Worm (Caenorhabditis elegans) whole organism, L2 larva: ENCODE measurements around the gene B0496.1.

ENCODE experiments used
- C34F6.9 ChIP-seq: fragments of 150-350 bp; optimal IDR thresholded peaks from 2 replicates; lab custom pipeline; 2014; ENCODE audit warnings: missing biosample characterization, missing genetic modification characterization
- F13H6.1 ChIP-seq: sonication (generic microtip); optimal IDR thresholded peaks from 2 replicates; lab custom pipeline; 2016; ENCODE audit warnings: missing genetic modification characterization, missing compliant biosample characterization
- Y55F3AM.14 ChIP-seq: fragments of 200-800 bp; sonication (Bioruptor generic); optimal IDR thresholded peaks from 2 replicates; lab custom pipeline; 2018; ENCODE audit warnings: mild to moderate bottlenecking, missing genetic modification characterization, missing compliant biosample characterization
- ZK546.5 ChIP-seq: sonication (generic microtip); optimal IDR thresholded peaks from 2 replicates; lab custom pipeline; 2017; ENCODE audit warnings: missing biosample characterization, missing genetic modification characterization
- alr-1 ChIP-seq: fragments of 150-350 bp; optimal IDR thresholded peaks from 2 replicates; lab custom pipeline; 2014; ENCODE audit warnings: missing biosample characterization, missing genetic modification characterization
- aly-2 ChIP-seq: fragments of 150-350 bp; optimal IDR thresholded peaks from 2 replicates; lab custom pipeline; 2014; ENCODE audit warnings: missing biosample characterization, missing genetic modification characterization
- ceh-16 ChIP-seq: fragments of 150-350 bp; optimal IDR thresholded peaks from 2 replicates; lab custom pipeline; 2014; ENCODE audit warnings: missing biosample characterization, missing genetic modification characterization
- ceh-82 ChIP-seq: fragments of 150-350 bp; optimal IDR thresholded peaks from 2 replicates; lab custom pipeline; 2014; ENCODE audit warnings: missing biosample characterization, missing genetic modification characterization
- crh-2 ChIP-seq: sonication (generic microtip); optimal IDR thresholded peaks from 2 replicates; lab custom pipeline; 2017; ENCODE audit warnings: missing biosample characterization, missing genetic modification characterization
- dmd-4 ChIP-seq: sonication (generic microtip); optimal IDR thresholded peaks from 2 replicates; lab custom pipeline; 2017; ENCODE audit warnings: missing biosample characterization, missing genetic modification characterization
- egl-27 ChIP-seq: sonication (generic microtip); optimal IDR thresholded peaks from 3 replicates; lab custom pipeline; 2017; ENCODE audit warnings: missing biosample characterization, missing genetic modification reagents, missing genetic modification characterization
- elt-1 ChIP-seq: fragments of 150-350 bp; optimal IDR thresholded peaks from 2 replicates; lab custom pipeline; 2014; ENCODE audit warnings: missing biosample characterization, missing genetic modification characterization
- elt-3 ChIP-seq: sonication (generic microtip); optimal IDR thresholded peaks from 2 replicates; lab custom pipeline; 2017; ENCODE audit warnings: missing biosample characterization, missing genetic modification characterization
- fos-1 ChIP-seq: fragments of 150-350 bp; optimal IDR thresholded peaks from 2 replicates; lab custom pipeline; 2014; ENCODE audit warnings: missing biosample characterization, missing genetic modification characterization
- gmeb-1 ChIP-seq: fragments of 150-350 bp; optimal IDR thresholded peaks from 2 replicates; lab custom pipeline; 2014; ENCODE audit warnings: missing biosample characterization, missing genetic modification characterization
- lin-13 ChIP-seq: fragments of 150-350 bp; optimal IDR thresholded peaks from 2 replicates; lab custom pipeline; 2014; ENCODE audit warnings: missing biosample characterization, missing genetic modification reagents, missing genetic modification characterization
- lsy-2 ChIP-seq, 2 experiments: fragments of 150-350 bp in 1 of 2; sonication (generic microtip) in 1 of 2; optimal IDR thresholded peaks; 2 replicates each; lab custom pipeline; 2014 to 2017; ENCODE audit warnings: missing biosample characterization in 2 of 2, missing genetic modification characterization in 2 of 2
- mab-5 ChIP-seq: fragments of 150-350 bp; optimal IDR thresholded peaks from 2 replicates; lab custom pipeline; 2014; ENCODE audit warnings: missing biosample characterization, missing genetic modification characterization
- mbf-1 ChIP-seq: sonication (generic microtip); optimal IDR thresholded peaks from 2 replicates; lab custom pipeline; 2017; ENCODE audit warnings: missing biosample characterization, missing genetic modification characterization
- mdl-1 ChIP-seq, 2 experiments: fragments of 150-350 bp in 1 of 2; sonication (generic microtip) in 1 of 2; optimal IDR thresholded peaks; 2 replicates each; lab custom pipeline; 2017; ENCODE audit warnings: missing biosample characterization in 2 of 2, missing genetic modification characterization in 2 of 2
- nhr-11 ChIP-seq: fragments of 150-350 bp; optimal IDR thresholded peaks from 2 replicates; lab custom pipeline; 2014; ENCODE audit warnings: missing biosample characterization, missing genetic modification characterization
- nhr-12 ChIP-seq: fragments of 150-350 bp; optimal IDR thresholded peaks from 2 replicates; lab custom pipeline; 2014; ENCODE audit warnings: missing biosample characterization, missing genetic modification characterization
- nhr-129 ChIP-seq: fragments of 150-350 bp; optimal IDR thresholded peaks from 2 replicates; lab custom pipeline; 2014; ENCODE audit warnings: missing biosample characterization, missing genetic modification characterization
- nhr-23 ChIP-seq: fragments of 150-350 bp; optimal IDR thresholded peaks from 2 replicates; lab custom pipeline; 2014; ENCODE audit warnings: missing biosample characterization, missing genetic modification reagents, missing genetic modification characterization
- nhr-237 ChIP-seq: fragments of 150-350 bp; optimal IDR thresholded peaks from 2 replicates; lab custom pipeline; 2014; ENCODE audit warnings: missing biosample characterization, missing genetic modification characterization
- nhr-25 ChIP-seq: fragments of 150-350 bp; sonication (generic microtip); optimal IDR thresholded peaks from 3 replicates; lab custom pipeline; 2014; ENCODE audit warnings: missing biosample characterization, missing genetic modification characterization
- nhr-6 ChIP-seq: fragments of 150-350 bp; optimal IDR thresholded peaks from 2 replicates; lab custom pipeline; 2014; ENCODE audit warnings: missing biosample characterization, missing genetic modification characterization
- sem-4 ChIP-seq: fragments of 150-350 bp; optimal IDR thresholded peaks from 2 replicates; lab custom pipeline; 2014; ENCODE audit warnings: missing biosample characterization, missing genetic modification reagents, missing genetic modification characterization
- skn-1 ChIP-seq: sonication (generic microtip); optimal IDR thresholded peaks from 2 replicates; lab custom pipeline; 2017; ENCODE audit warnings: missing biosample characterization, missing genetic modification characterization
- sma-3 ChIP-seq: sonication (generic microtip); optimal IDR thresholded peaks from 2 replicates; lab custom pipeline; 2016; ENCODE audit warnings: missing genetic modification reagents, missing genetic modification characterization, missing compliant biosample characterization
- sma-9 ChIP-seq, 2 experiments: fragments of 150-350 bp in 1 of 2; sonication (generic microtip) in 1 of 2; optimal IDR thresholded peaks; 2 replicates each; lab custom pipeline; 2014 to 2016; ENCODE audit warnings: missing genetic modification characterization in 2 of 2, mild to moderate bottlenecking in 1 of 2, missing biosample characterization in 1 of 2, missing compliant biosample characterization in 1 of 2, missing genetic modification reagents in 1 of 2, moderate library complexity in 1 of 2
- unc-55 ChIP-seq: fragments of 150-350 bp; sonication (generic microtip); optimal IDR thresholded peaks from 3 replicates; lab custom pipeline; 2014; ENCODE audit warnings: missing biosample characterization, missing genetic modification reagents, missing genetic modification characterization
- unc-62 ChIP-seq: fragments of 150-350 bp; optimal IDR thresholded peaks from 2 replicates; lab custom pipeline; 2014; ENCODE audit warnings: missing biosample characterization, missing genetic modification reagents, missing genetic modification characterization
- zag-1 ChIP-seq: fragments of 150-350 bp; optimal IDR thresholded peaks from 2 replicates; lab custom pipeline; 2014; ENCODE audit warnings: missing biosample characterization, missing genetic modification characterization
- ztf-1 ChIP-seq: fragments of 200-800 bp; sonication (Bioruptor generic); conservative IDR thresholded peaks from 2 replicates; pipeline ENCODE4 v1.3.6; 2022; ENCODE audit warnings: missing genetic modification characterization, missing compliant biosample characterization
- ztf-4 ChIP-seq: fragments of 150-350 bp; optimal IDR thresholded peaks from 2 replicates; lab custom pipeline; 2014; ENCODE audit warnings: missing biosample characterization, missing genetic modification characterization

Gene B0496.1

ce11 chrIV:7474826-7475225 lies 28.7 kb downstream of the B0496.1 start, which contains the start of gene slc-25A18.2:
TSS of gene slc-25A18.2 (plus strand) at chrIV:7475041.
- no peak for TF ChIP-seq Y55F3AM.14 (GFP tag; lab: Kevin White, UChicago)
- no peak for TF ChIP-seq ceh-82 (tag; lab: Kevin White, UChicago)
- TF ChIP-seq lsy-2 (tag; optimal IDR thresholded peaks at IDR 0.05; lab: Kevin White, UChicago) = no peak
- no peak for TF ChIP-seq elt-3
- TF ChIP-seq skn-1 (tag; lab: Kevin White, UChicago) = no peak
- TF ChIP-seq ztf-1 (GFP tag; lab: Robert Waterston, UW) = no peak
- TF ChIP-seq aly-2 (tag; lab: Kevin White, UChicago) = no peak
- TF ChIP-seq zag-1 (tag; lab: Kevin White, UChicago) = no peak
- no peak for TF ChIP-seq nhr-237 (tag; lab: Kevin White, UChicago)
- no peak for TF ChIP-seq nhr-23 (tag; lab: Kevin White, UChicago)
- TF ChIP-seq sem-4 (tag; lab: Kevin White, UChicago) = no peak
- TF ChIP-seq elt-1 (tag; lab: Kevin White, UChicago) = no peak
- no peak for TF ChIP-seq gmeb-1 (tag; lab: Kevin White, UChicago)
- TF ChIP-seq alr-1 = no peak
- no peak for TF ChIP-seq sma-3 (GFP tag; lab: Kevin White, UChicago)

- TF ChIP-seq egl-27 (tag; lab: Kevin White, UChicago) (no peak), lin-13 (GFP tag; lab: Kevin White, UChicago) (no peak), sma-9 (GFP tag; optimal IDR thresholded peaks at IDR 0.05; lab: Kevin White, UChicago) (peak; percentile 25), sma-9 (tag; optimal IDR thresholded peaks at IDR 0.05; lab: Kevin White, UChicago) (no peak), gmeb-1 (tag; lab: Kevin White, UChicago) (no peak), sma-3 (GFP tag; lab: Kevin White, UChicago) (no peak), C34F6.9 (tag; lab: Kevin White, UChicago) (peak; percentile 13)
These were observed 31.1 kb downstream of the B0496.1 start, which contains the start of gene pycr-4 for ce11 chrIV:7477197-7477596. TSS of gene pycr-4 (minus strand) at chrIV:7477297.

ce11 chrIV:7477697-7478096 lies 31.6 kb downstream of the B0496.1 start:
- TF ChIP-seq fos-1 (tag; lab: Kevin White, UChicago) = no peak
- no peak for TF ChIP-seq unc-55
- no peak for TF ChIP-seq ZK546.5 (tag; lab: Kevin White, UChicago)
- no peak for TF ChIP-seq egl-27 (tag; lab: Kevin White, UChicago)
- no peak for TF ChIP-seq C34F6.9 (tag; lab: Kevin White, UChicago)
- TF ChIP-seq nhr-6 (tag; lab: Kevin White, UChicago) = no peak
- TF ChIP-seq nhr-12 = no peak
- no peak for TF ChIP-seq mbf-1 (tag; lab: Kevin White, UChicago)
- no peak for TF ChIP-seq nhr-11 (tag; lab: Kevin White, UChicago)
- TF ChIP-seq gmeb-1 (tag; lab: Kevin White, UChicago) = no peak
- no peak for TF ChIP-seq ztf-1 (GFP tag; lab: Robert Waterston, UW)
- TF ChIP-seq ceh-16 = no peak

- TF ChIP-seq unc-55 = peak; percentile 46
- no peak for TF ChIP-seq ztf-4
- TF ChIP-seq, all 48 proteins: peak for 1
These were observed 32.0 kb downstream of the B0496.1 start, which contains the start of gene rod-1 for ce11 chrIV:7478134-7478533. TSS of gene rod-1 (plus strand) at chrIV:7478452.

ce11 chrIV:7486201-7486947 lies 40.3 kb downstream of the B0496.1 start, which contains the start of the genes his-61 and his-62:
TSS of gene his-61 (minus strand) at chrIV:7486217.
TSS of gene his-62 (plus strand) at chrIV:7486545.
- TF ChIP-seq unc-55 (peak; percentile 49), dmd-4 (no peak), sma-3 (GFP tag; lab: Kevin White, UChicago) (peak; percentile 52), mab-5 (tag; lab: Kevin White, UChicago) (peak; percentile 71), C34F6.9 (tag; lab: Kevin White, UChicago) (peak; percentile 56), sma-9 (GFP tag; optimal IDR thresholded peaks at IDR 0.05; lab: Kevin White, UChicago) (peak; percentile 89), sma-9 (tag; optimal IDR thresholded peaks at IDR 0.05; lab: Kevin White, UChicago) (no peak), crh-2 (tag; lab: Kevin White, UChicago) (peak; percentile 81), ceh-16 (peak; percentile 51), nhr-129 (tag; lab: Kevin White, UChicago) (peak; percentile 24), fos-1 (tag; lab: Kevin White, UChicago) (peak; percentile 52), lin-13 (GFP tag; lab: Kevin White, UChicago) (peak; percentile 74), Y55F3AM.14 (GFP tag; lab: Kevin White, UChicago) (no peak), unc-62 (GFP tag; lab: Kevin White, UChicago) (no peak), nhr-25 (tag; lab: Kevin White, UChicago) (peak; percentile 80), lsy-2 (tag; optimal IDR thresholded peaks at IDR 0.05; lab: Kevin White, UChicago) (peak; percentile 2 to 65), mdl-1 (tag; optimal IDR thresholded peaks at IDR 0.05; lab: Kevin White, UChicago) (no peak), F13H6.1 (peak; percentile 73), zag-1 (tag; lab: Kevin White, UChicago) (peak; percentile 61), nhr-11 (tag; lab: Kevin White, UChicago) (no peak)
